Worm (Caenorhabditis elegans) whole organism, L4 larva: ENCODE results near the gene byn-1.

Experiments used
- aha-1 ChIP-seq: fragments of 150-350 bp; peaks from one replicate; lab custom pipeline; 2014; ENCODE audit warnings: missing biosample characterization, missing genetic modification characterization
- dpl-1 ChIP-seq: fragments of 150-350 bp; optimal IDR thresholded peaks from 2 replicates; lab custom pipeline; 2014; ENCODE audit warnings: missing biosample characterization, missing genetic modification reagents, missing genetic modification characterization
- dve-1 ChIP-seq: sonication (generic microtip); optimal IDR thresholded peaks from 2 replicates; lab custom pipeline; 2017; ENCODE audit warnings: antibody characterized with exemption, mild to moderate bottlenecking, missing genetic modification characterization, missing compliant biosample characterization; ENCODE audit not compliant: insufficient read depth
- fos-1 ChIP-seq: fragments of 150-350 bp; optimal IDR thresholded peaks from 2 replicates; lab custom pipeline; 2014; ENCODE audit warnings: missing biosample characterization, missing genetic modification characterization
- hlh-30 ChIP-seq: sonication (generic microtip); optimal IDR thresholded peaks from 2 replicates; lab custom pipeline; 2017; ENCODE audit warnings: antibody characterized with exemption, mild to moderate bottlenecking, missing genetic modification characterization, missing compliant biosample characterization; ENCODE audit not compliant: insufficient read depth
- jun-1 ChIP-seq: fragments of 150-350 bp; optimal IDR thresholded peaks from 2 replicates; lab custom pipeline; 2014; ENCODE audit warnings: missing biosample characterization, missing genetic modification reagents, missing genetic modification characterization
- unc-39 ChIP-seq: sonication (generic microtip); optimal IDR thresholded peaks from 2 replicates; lab custom pipeline; 2017; ENCODE audit warnings: missing biosample characterization, missing genetic modification characterization

DNA sequence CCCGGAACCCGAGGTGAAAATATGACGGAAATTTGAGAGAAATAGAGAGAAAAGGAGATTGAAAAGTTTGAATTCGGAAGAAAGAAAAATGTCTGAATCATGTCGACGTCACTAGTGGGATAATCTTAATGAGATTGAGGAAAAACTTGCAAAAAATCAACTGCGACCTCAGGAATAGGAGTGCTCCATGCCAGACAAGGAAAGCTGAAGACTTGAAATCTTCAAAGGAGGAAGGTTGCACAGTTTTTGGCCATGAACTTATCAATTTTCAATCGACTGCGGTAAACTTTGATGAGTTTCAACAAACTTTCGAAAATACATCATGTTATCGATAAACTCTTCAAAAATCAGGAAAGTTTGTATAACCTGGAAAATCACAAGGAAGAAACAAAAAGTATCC is 19.4 kb upstream of the byn-1 start, which contains the start of gene pdf-1:
- TF ChIP-seq hlh-30 (tag; lab: Kevin White, UChicago) (no peak), dve-1 (tag; lab: Kevin White, UChicago) (no peak), aha-1 (no peak), dpl-1 (no peak), jun-1 (no peak), unc-39 (tag; lab: Kevin White, UChicago) (no peak), fos-1 (no peak)
